Worm (Caenorhabditis elegans) whole organism, L1 larva: ENCODE measurements around the gene C07B5.2.

Source experiments
- F16B12.6 ChIP-seq: fragments of 150-350 bp; optimal IDR thresholded peaks from 2 replicates; lab custom pipeline; 2014; ENCODE audit warnings: missing biosample characterization, missing genetic modification characterization
- Y116A8C.19 ChIP-seq: sonication (generic microtip); optimal IDR thresholded peaks from 2 replicates; lab custom pipeline; 2016; ENCODE audit warnings: missing compliant biosample characterization, missing genetic modification characterization, borderline replicate concordance
- aha-1 ChIP-seq: fragments of 150-350 bp; optimal IDR thresholded peaks from 2 replicates; lab custom pipeline; 2014; ENCODE audit warnings: missing biosample characterization, missing genetic modification characterization
- alr-1 ChIP-seq: fragments of 200-800 bp; sonication (Bioruptor generic); optimal IDR thresholded peaks from 2 replicates; lab custom pipeline; 2018; ENCODE audit warnings: borderline replicate concordance, mild to moderate bottlenecking, missing genetic modification characterization, missing compliant biosample characterization
- aly-2 ChIP-seq: fragments of 150-350 bp; optimal IDR thresholded peaks from 2 replicates; lab custom pipeline; 2014; ENCODE audit warnings: missing biosample characterization, missing genetic modification characterization
- ama-1 ChIP-seq: fragments of 150-350 bp; optimal IDR thresholded peaks from 2 replicates; lab custom pipeline; 2014
- blmp-1 ChIP-seq: fragments of 150-350 bp; optimal IDR thresholded peaks from 2 replicates; lab custom pipeline; 2014; ENCODE audit warnings: missing biosample characterization, missing genetic modification characterization
- ceh-8 ChIP-seq: fragments of 200-800 bp; sonication (Bioruptor generic); optimal IDR thresholded peaks from 2 replicates; lab custom pipeline; 2018; ENCODE audit warnings: mild to moderate bottlenecking, missing genetic modification characterization, moderate library complexity, missing compliant biosample characterization
- ceh-88 ChIP-seq: fragments of 200-800 bp; sonication (Bioruptor generic); IDR thresholded peaks from 2 replicates; pipeline ENCODE4 v1.3.6; 2022; ENCODE audit warnings: missing genetic modification characterization, missing compliant biosample characterization
- ces-1 ChIP-seq: fragments of 150-350 bp; optimal IDR thresholded peaks from 2 replicates; lab custom pipeline; 2014; ENCODE audit warnings: missing biosample characterization, missing genetic modification reagents, missing genetic modification characterization
- dpl-1 ChIP-seq, 3 experiments: fragments of 150-350 bp in 2 of 3; sonication (generic microtip) in 1 of 3; optimal IDR thresholded peaks; 2 replicates each; lab custom pipeline; 2014 to 2017; ENCODE audit warnings: missing biosample characterization in 3 of 3, missing genetic modification characterization in 3 of 3, missing genetic modification reagents in 3 of 3
- dsc-1 ChIP-seq: sonication (generic microtip); optimal IDR thresholded peaks from 2 replicates; lab custom pipeline; 2016; ENCODE audit warnings: mild to moderate bottlenecking, missing genetic modification characterization, missing compliant biosample characterization
- efl-1 ChIP-seq, 4 experiments: fragments of 150-350 bp; optimal IDR thresholded peaks in 3 of 4; peaks in 1 of 4; 1 replicate in 1 of 4; 2 replicates in 3 of 4; lab custom pipeline; 2014; ENCODE audit warnings: missing biosample characterization in 2 of 4, missing genetic modification characterization in 2 of 4, missing genetic modification reagents in 2 of 4
- efl-3 ChIP-seq: fragments of 200-800 bp; sonication (Bioruptor generic); optimal IDR thresholded peaks from 2 replicates; lab custom pipeline; 2018; ENCODE audit warnings: mild to moderate bottlenecking, missing genetic modification characterization, missing compliant biosample characterization
- egl-13 ChIP-seq: sonication (generic microtip); optimal IDR thresholded peaks from 2 replicates; lab custom pipeline; 2016; ENCODE audit warnings: missing genotype, missing genetic modification reagents, missing genetic modification characterization, missing compliant biosample characterization
- elt-2 ChIP-seq: sonication (generic microtip); optimal IDR thresholded peaks from 2 replicates; lab custom pipeline; 2016; ENCODE audit warnings: missing genetic modification characterization, mild to moderate bottlenecking, inconsistent platforms, missing compliant biosample characterization, missing genetic modification reagents
- elt-3 ChIP-seq, 6 experiments: fragments of 150-350 bp in 1 of 6; sonication (generic microtip); optimal IDR thresholded peaks; 2 replicates each; lab custom pipeline; 2017 to 2018; ENCODE audit warnings: missing biosample characterization in 6 of 6, missing genetic modification characterization in 6 of 6, inconsistent platforms in 1 of 6
- fkh-10 ChIP-seq: sonication (generic microtip); optimal IDR thresholded peaks from 2 replicates; lab custom pipeline; 2017; ENCODE audit warnings: missing biosample characterization, missing genetic modification reagents, missing genetic modification characterization
- fkh-8 ChIP-seq: sonication (generic microtip); optimal IDR thresholded peaks from 2 replicates; lab custom pipeline; 2016; ENCODE audit warnings: mild to moderate bottlenecking, missing genetic modification characterization, missing compliant biosample characterization
- fos-1 ChIP-seq: fragments of 150-350 bp; optimal IDR thresholded peaks from 2 replicates; lab custom pipeline; 2014; ENCODE audit warnings: missing biosample characterization, missing genetic modification characterization
- hlh-17 ChIP-seq: fragments of 200-800 bp; sonication (Bioruptor generic); optimal IDR thresholded peaks from 2 replicates; lab custom pipeline; 2018; ENCODE audit warnings: missing genetic modification characterization, mild to moderate bottlenecking, missing compliant biosample characterization, moderate library complexity, borderline replicate concordance
- irx-1 ChIP-seq: sonication (generic microtip); optimal IDR thresholded peaks from 2 replicates; lab custom pipeline; 2016; ENCODE audit warnings: missing genetic modification characterization, missing compliant biosample characterization
- isw-1 ChIP-seq: fragments of 200-800 bp; sonication (Bioruptor generic); IDR thresholded peaks from 2 replicates; pipeline ENCODE4 v1.3.6; 2022; ENCODE audit warnings: missing genetic modification characterization, missing compliant biosample characterization
- lin-13 ChIP-seq: fragments of 150-350 bp; optimal IDR thresholded peaks from 2 replicates; lab custom pipeline; 2014; ENCODE audit warnings: missing biosample characterization, missing genetic modification reagents, missing genetic modification characterization
- lin-14 ChIP-seq: fragments of 200-800 bp; sonication (Bioruptor generic); optimal IDR thresholded peaks from 2 replicates; lab custom pipeline; 2018; ENCODE audit warnings: mild to moderate bottlenecking, missing genetic modification characterization, moderate library complexity, missing compliant biosample characterization
- lin-15B ChIP-seq: fragments of 150-350 bp; sonication (generic microtip); optimal IDR thresholded peaks from 3 replicates; lab custom pipeline; 2014; ENCODE audit warnings: missing biosample characterization, missing genetic modification characterization
- lin-35 ChIP-seq, 2 experiments: fragments of 150-350 bp; optimal IDR thresholded peaks; 2 replicates each; lab custom pipeline; 2014; ENCODE audit warnings: missing biosample characterization in 2 of 2, missing genetic modification characterization in 2 of 2, missing genetic modification reagents in 2 of 2
- lir-3 ChIP-seq: sonication (generic microtip); optimal IDR thresholded peaks from 2 replicates; lab custom pipeline; 2016; ENCODE audit warnings: mild to moderate bottlenecking, missing genetic modification characterization, moderate library complexity, missing compliant biosample characterization; ENCODE audit not compliant: poor library complexity
- mef-2 ChIP-seq: fragments of 150-350 bp; optimal IDR thresholded peaks from 2 replicates; lab custom pipeline; 2014; ENCODE audit warnings: missing biosample characterization, missing genetic modification characterization
- mep-1 ChIP-seq: fragments of 150-350 bp; optimal IDR thresholded peaks from 2 replicates; lab custom pipeline; 2014; ENCODE audit warnings: missing biosample characterization, missing genetic modification characterization
- nhr-11 ChIP-seq: fragments of 150-350 bp; optimal IDR thresholded peaks from 2 replicates; lab custom pipeline; 2014; ENCODE audit warnings: missing biosample characterization, missing genetic modification characterization
- nhr-12 ChIP-seq: sonication (generic microtip); optimal IDR thresholded peaks from 2 replicates; lab custom pipeline; 2017; ENCODE audit warnings: missing biosample characterization, missing genetic modification characterization
- nhr-19 ChIP-seq: fragments of 200-800 bp; sonication (Bioruptor generic); conservative IDR thresholded peaks from 2 replicates; pipeline ENCODE4 v1.3.6; 2022; ENCODE audit warnings: missing genetic modification characterization, missing compliant biosample characterization
- nhr-20 ChIP-seq: sonication (generic microtip); optimal IDR thresholded peaks from 2 replicates; lab custom pipeline; 2016; ENCODE audit warnings: mild to moderate bottlenecking, missing genetic modification characterization, missing compliant biosample characterization
- nhr-237 ChIP-seq: fragments of 150-350 bp; optimal IDR thresholded peaks from 2 replicates; lab custom pipeline; 2014; ENCODE audit warnings: missing biosample characterization, missing genetic modification characterization
- nhr-28 ChIP-seq: fragments of 150-350 bp; optimal IDR thresholded peaks from 2 replicates; lab custom pipeline; 2014; ENCODE audit warnings: missing biosample characterization, missing genetic modification characterization
- nhr-76 ChIP-seq: sonication (generic microtip); optimal IDR thresholded peaks from 2 replicates; lab custom pipeline; 2017; ENCODE audit warnings: missing biosample characterization, missing genetic modification characterization
- nhr-84 ChIP-seq: sonication (generic microtip); optimal IDR thresholded peaks from 2 replicates; lab custom pipeline; 2017; ENCODE audit warnings: missing biosample characterization, missing genetic modification characterization
- nhr-90 ChIP-seq: sonication (generic microtip); optimal IDR thresholded peaks from 2 replicates; lab custom pipeline; 2016; ENCODE audit warnings: mild to moderate bottlenecking, missing genetic modification characterization, missing compliant biosample characterization; ENCODE audit not compliant: poor library complexity
- pag-3 ChIP-seq: sonication (generic microtip); optimal IDR thresholded peaks from 2 replicates; lab custom pipeline; 2017; ENCODE audit warnings: missing genetic modification characterization, mild to moderate bottlenecking, missing compliant biosample characterization, antibody characterized with exemption, borderline replicate concordance; ENCODE audit not compliant: insufficient read depth
- pqm-1 ChIP-seq: sonication (generic microtip); optimal IDR thresholded peaks from 3 replicates; lab custom pipeline; 2017; ENCODE audit warnings: missing biosample characterization, missing genetic modification characterization
- rnt-1 ChIP-seq: sonication (generic microtip); optimal IDR thresholded peaks from 2 replicates; lab custom pipeline; 2016; ENCODE audit warnings: mild to moderate bottlenecking, missing genetic modification characterization, moderate library complexity, missing compliant biosample characterization
- skn-1 ChIP-seq: fragments of 150-350 bp; optimal IDR thresholded peaks from 2 replicates; lab custom pipeline; 2014; ENCODE audit warnings: missing biosample characterization, missing genetic modification characterization
- snpc-4 ChIP-seq: fragments of 150-350 bp; optimal IDR thresholded peaks from 2 replicates; lab custom pipeline; 2014; ENCODE audit warnings: missing biosample characterization, missing genetic modification characterization
- sptf-1 ChIP-seq: fragments of 150-350 bp; optimal IDR thresholded peaks from 2 replicates; lab custom pipeline; 2014; ENCODE audit warnings: missing biosample characterization, missing genetic modification characterization
- swsn-7 ChIP-seq: sonication (generic microtip); optimal IDR thresholded peaks from 2 replicates; lab custom pipeline; 2016; ENCODE audit warnings: missing genetic modification characterization, missing compliant biosample characterization
- tbx-2 ChIP-seq: sonication (generic microtip); optimal IDR thresholded peaks from 2 replicates; lab custom pipeline; 2016; ENCODE audit warnings: missing genetic modification characterization, missing compliant biosample characterization
- unc-130 ChIP-seq: fragments of 150-350 bp; optimal IDR thresholded peaks from 2 replicates; lab custom pipeline; 2017; ENCODE audit warnings: missing biosample characterization, missing genetic modification characterization, inconsistent platforms
- unc-30 ChIP-seq: sonication (generic microtip); optimal IDR thresholded peaks from 2 replicates; lab custom pipeline; 2017; ENCODE audit warnings: missing biosample characterization, missing genetic modification characterization
- unc-86 ChIP-seq: sonication (generic microtip); optimal IDR thresholded peaks from 2 replicates; lab custom pipeline; 2016; ENCODE audit warnings: missing genetic modification characterization, missing compliant biosample characterization
- unc-98 ChIP-seq: fragments of 200-800 bp; sonication (Bioruptor generic); IDR thresholded peaks from 2 replicates; pipeline ENCODE4 v1.3.6; 2022; ENCODE audit warnings: missing genetic modification characterization, missing compliant biosample characterization
- xbp-1 ChIP-seq: sonication (generic microtip); optimal IDR thresholded peaks from 2 replicates; lab custom pipeline; 2016; ENCODE audit warnings: missing genetic modification characterization, missing compliant biosample characterization
- zip-4 ChIP-seq: fragments of 200-800 bp; sonication (Bioruptor generic); optimal IDR thresholded peaks from 2 replicates; lab custom pipeline; 2018; ENCODE audit warnings: mild to moderate bottlenecking, missing genetic modification characterization, moderate library complexity, missing compliant biosample characterization

C07B5.2 gene

DNA sequence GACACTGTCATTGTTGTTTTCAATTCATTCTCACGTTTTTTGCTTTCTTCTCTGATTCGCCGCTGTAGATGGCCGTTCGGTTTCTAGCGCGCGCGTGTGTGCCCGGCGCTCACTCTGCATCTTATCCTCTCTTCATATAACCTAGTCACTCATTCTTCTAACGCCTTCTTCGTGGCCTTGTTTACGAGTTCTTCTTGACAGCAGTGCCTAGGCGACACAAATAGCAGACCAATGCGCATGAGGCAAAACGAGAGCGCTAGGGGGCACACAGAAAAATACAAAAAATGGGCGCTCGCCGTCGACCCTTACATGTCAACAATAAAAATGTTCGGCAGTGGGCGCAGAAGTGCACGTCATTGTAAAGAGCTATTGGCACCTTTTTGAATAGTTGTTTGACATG is 34.1 kb upstream of the C07B5.2 start:
- no peak for TF ChIP-seq snpc-4 (tag; lab: Kevin White, UChicago)
- no peak for TF ChIP-seq fos-1 (tag; lab: Kevin White, UChicago)
- TF ChIP-seq nhr-84 (tag; lab: Kevin White, UChicago): no peak
- TF ChIP-seq ceh-88 (GFP tag; lab: Robert Waterston, UW): no peak
- peak; percentile 18 for TF ChIP-seq nhr-90 (tag; lab: Kevin White, UChicago)
- TF ChIP-seq aha-1: no peak
- TF ChIP-seq fkh-10: peak; percentile 29
- TF ChIP-seq mef-2 (tag; lab: Kevin White, UChicago): no peak
- no peak for TF ChIP-seq nhr-237 (tag; lab: Kevin White, UChicago)
- no peak for TF ChIP-seq nhr-12 (tag; lab: Kevin White, UChicago)
- TF ChIP-seq xbp-1: peak; percentile 21
- TF ChIP-seq unc-98: no peak
- no peak for TF ChIP-seq unc-86
- TF ChIP-seq efl-1 (optimal IDR thresholded peaks at IDR 0.05; lab: Kevin White, UChicago): peak; percentile 12 to 19
- TF ChIP-seq efl-1 (GFP tag; optimal IDR thresholded peaks at IDR 0.05 in 1 of 2; lab: Kevin White, UChicago): peak in 1 of 2 experiments; percentile 66
- no peak for TF ChIP-seq nhr-11 (tag; lab: Kevin White, UChicago)
- no peak for TF ChIP-seq egl-13 (tag; lab: Kevin White, UChicago)
- TF ChIP-seq sptf-1: no peak
- no peak for TF ChIP-seq pqm-1 (tag; lab: Kevin White, UChicago)
- peak in 1 of 3 experiments; percentile 3 for TF ChIP-seq dpl-1 (GFP tag; optimal IDR thresholded peaks at IDR 0.05; lab: Kevin White, UChicago)
- peak; percentile 54 for TF ChIP-seq nhr-20 (tag; lab: Kevin White, UChicago)
- TF ChIP-seq tbx-2: peak; percentile 31
- no peak for TF ChIP-seq dsc-1 (tag; lab: Kevin White, UChicago)
- no peak for TF ChIP-seq irx-1 (tag; lab: Kevin White, UChicago)
- TF ChIP-seq ces-1 (GFP tag; lab: Kevin White, UChicago): no peak
- TF ChIP-seq swsn-7 (tag; lab: Kevin White, UChicago): peak; percentile 29
- no peak for TF ChIP-seq nhr-76 (tag; lab: Kevin White, UChicago)
- TF ChIP-seq elt-3 (tag; optimal IDR thresholded peaks at IDR 0.05; lab: Kevin White, UChicago): peak in 1 of 6 experiments; percentile 14
- peak; percentile 24 for TF ChIP-seq rnt-1 (tag; lab: Kevin White, UChicago)
- no peak for TF ChIP-seq aly-2
- TF ChIP-seq lin-13 (GFP tag; lab: Kevin White, UChicago): peak; percentile 3
- TF ChIP-seq elt-2: no peak
- TF ChIP-seq isw-1 (GFP tag; lab: Robert Waterston, UW): no peak
- peak; percentile 64 for TF ChIP-seq mep-1
- TF ChIP-seq hlh-17 (GFP tag; lab: Kevin White, UChicago): no peak
- TF ChIP-seq nhr-19 (GFP tag; lab: Robert Waterston, UW): 0 out of 2 replicates have a peak, but pooled peaks have one; percentile 3
- peak; percentile 70 for TF ChIP-seq blmp-1 (tag; lab: Kevin White, UChicago)
- no peak for TF ChIP-seq unc-30 (tag; lab: Kevin White, UChicago)
- TF ChIP-seq Y116A8C.19 (tag; lab: Kevin White, UChicago): no peak
- TF ChIP-seq lin-35 (GFP tag; optimal IDR thresholded peaks at IDR 0.05; lab: Kevin White, UChicago): no peak
- TF ChIP-seq skn-1 (tag; lab: Kevin White, UChicago): peak; percentile 29
- no peak for TF ChIP-seq efl-3 (GFP tag; lab: Kevin White, UChicago)
- TF ChIP-seq unc-130: no peak
- no peak for TF ChIP-seq F16B12.6
- no peak for TF ChIP-seq nhr-28 (tag; lab: Kevin White, UChicago)
- TF ChIP-seq pag-3 (tag; lab: Kevin White, UChicago): no peak
- TF ChIP-seq lin-14 (GFP tag; lab: Kevin White, UChicago): peak; percentile 97
- TF ChIP-seq alr-1 (tag; lab: Kevin White, UChicago): no peak
- TF ChIP-seq lir-3 (tag; lab: Kevin White, UChicago): no peak
- no peak for TF ChIP-seq ceh-8
- TF ChIP-seq fkh-8: no peak
- no peak for TF ChIP-seq ama-1
- TF ChIP-seq zip-4 (GFP tag; lab: Kevin White, UChicago): no peak
- no peak for TF ChIP-seq lin-15B (tag; lab: Kevin White, UChicago)
